Fruit fly (Drosophila melanogaster) whole organism, embryonic: ENCODE results near the gene CG3632.
A peak's percentile ranks its signal among the peaks of the same experiment; 100 is the strongest.

Experiments used
- Asciz ChIP-seq: fragments of 200-800 bp; sonication (Bioruptor generic); optimal IDR thresholded peaks from 2 replicates; lab custom pipeline; 2017; ENCODE audit warnings: missing biosample characterization, mild to moderate bottlenecking, missing genetic modification characterization, missing genetic modification reagents
- Atf3 ChIP-seq: fragments of 200-800 bp; sonication (Bioruptor generic); optimal IDR thresholded peaks from 3 replicates; lab custom pipeline; 2016; ENCODE audit warnings: missing biosample characterization, missing genetic modification characterization
- Atf6 ChIP-seq: fragments of 200-800 bp; sonication (Bioruptor generic); IDR thresholded peaks from 2 replicates; pipeline ENCODE4 v1.3.6; 2022; ENCODE audit warnings: missing biosample characterization, missing genetic modification characterization
- BEAF-32 ChIP-seq: fragments of 200-800 bp; sonication (Bioruptor generic); optimal IDR thresholded peaks from 3 replicates; lab custom pipeline; 2017; ENCODE audit warnings: missing biosample characterization, missing genetic modification characterization, mild to moderate bottlenecking, moderate library complexity, missing genetic modification reagents
- CG10274 ChIP-seq: fragments of 200-800 bp; sonication (Bioruptor generic); optimal IDR thresholded peaks from 3 replicates; lab custom pipeline; 2017; ENCODE audit warnings: missing biosample characterization, mild to moderate bottlenecking, missing genetic modification characterization
- CG10654 ChIP-seq: fragments of 200-800 bp; sonication (Bioruptor generic); optimal IDR thresholded peaks from 2 replicates; lab custom pipeline; 2016; ENCODE audit warnings: missing biosample characterization, missing genetic modification characterization
- CG12299 ChIP-seq: fragments of 200-800 bp; sonication (Bioruptor generic); optimal IDR thresholded peaks from 2 replicates; lab custom pipeline; 2018; ENCODE audit warnings: missing biosample characterization, mild to moderate bottlenecking, missing genetic modification characterization
- CG13894 ChIP-seq: fragments of 200-800 bp; sonication (Bioruptor generic); optimal IDR thresholded peaks from 3 replicates; lab custom pipeline; 2018; ENCODE audit warnings: missing biosample characterization, mild to moderate bottlenecking, missing genetic modification characterization, moderate library complexity
- CG14667 ChIP-seq: fragments of 200-800 bp; sonication (Bioruptor generic); IDR thresholded peaks from 2 replicates; pipeline ENCODE4 v1.3.6; 2022; ENCODE audit warnings: missing biosample characterization, missing genetic modification characterization
- CG16813 ChIP-seq: fragments of 200-800 bp; sonication (Bioruptor generic); IDR thresholded peaks from 3 replicates; pipeline ENCODE4 v1.3.6; 2022; ENCODE audit warnings: missing biosample characterization, missing genetic modification characterization; ENCODE audit not compliant: partially characterized antibody
- CG3281 ChIP-seq: fragments of 200-800 bp; sonication (Bioruptor generic); optimal IDR thresholded peaks from 3 replicates; lab custom pipeline; 2017; ENCODE audit warnings: missing biosample characterization, mild to moderate bottlenecking, missing genetic modification characterization
- CG4282 ChIP-seq: fragments of 200-800 bp; sonication (Bioruptor generic); optimal IDR thresholded peaks from 2 replicates; lab custom pipeline; 2016; ENCODE audit warnings: missing biosample characterization, missing genetic modification characterization
- CG6175 ChIP-seq: fragments of 200-800 bp; sonication (Bioruptor generic); IDR thresholded peaks from 3 replicates; pipeline ENCODE4 v1.3.6; 2022; ENCODE audit warnings: missing biosample characterization, missing genetic modification characterization
- CG6765 ChIP-seq: fragments of 200-800 bp; sonication (Bioruptor generic); optimal IDR thresholded peaks from 3 replicates; lab custom pipeline; 2017; ENCODE audit warnings: missing biosample characterization, mild to moderate bottlenecking, missing genetic modification characterization
- CG8388 ChIP-seq: fragments of 200-800 bp; sonication (Bioruptor generic); optimal IDR thresholded peaks from 2 replicates; lab custom pipeline; 2019; ENCODE audit warnings: missing biosample characterization, mild to moderate bottlenecking, missing genetic modification characterization, moderate library complexity
- CkIIα-i1 ChIP-seq: fragments of 200-800 bp; sonication (Bioruptor generic); IDR thresholded peaks from 2 replicates; pipeline ENCODE4 v1.3.6; 2022; ENCODE audit warnings: missing biosample characterization, missing genetic modification characterization
- Dad ChIP-seq: fragments of 200-800 bp; sonication (Bioruptor generic); optimal IDR thresholded peaks from 3 replicates; lab custom pipeline; 2016; ENCODE audit warnings: missing biosample characterization, missing genetic modification characterization
- Dp ChIP-seq: fragments of 200-800 bp; sonication (Bioruptor generic); optimal IDR thresholded peaks from 2 replicates; lab custom pipeline; 2018; ENCODE audit warnings: missing biosample characterization, mild to moderate bottlenecking, missing genetic modification characterization, moderate library complexity
- Elba2 ChIP-seq: fragments of 200-800 bp; sonication (Bioruptor generic); optimal IDR thresholded peaks from 3 replicates; lab custom pipeline; 2016; ENCODE audit warnings: missing biosample characterization, missing genetic modification characterization
- Hr3 ChIP-seq: fragments of 200-800 bp; sonication (Bioruptor generic); optimal IDR thresholded peaks from 3 replicates; lab custom pipeline; 2016; ENCODE audit warnings: missing biosample characterization, missing genetic modification characterization
- Lim3 ChIP-seq: fragments of 200-800 bp; sonication (Bioruptor generic); IDR thresholded peaks from 2 replicates; pipeline ENCODE4 v1.3.6; 2022; ENCODE audit warnings: missing biosample characterization, missing genetic modification characterization
- MESR4 ChIP-seq: fragments of 200-800 bp; sonication (Bioruptor generic); optimal IDR thresholded peaks from 2 replicates; lab custom pipeline; 2018; ENCODE audit warnings: missing biosample characterization, mild to moderate bottlenecking, missing genetic modification characterization, moderate library complexity
- Mes4 ChIP-seq: fragments of 200-800 bp; sonication (Bioruptor generic); optimal IDR thresholded peaks from 2 replicates; lab custom pipeline; 2016; ENCODE audit warnings: missing biosample characterization, missing genetic modification characterization
- Neu2 ChIP-seq: fragments of 200-800 bp; sonication (Bioruptor generic); optimal IDR thresholded peaks from 3 replicates; lab custom pipeline; 2016; ENCODE audit warnings: missing biosample characterization, missing genetic modification characterization, borderline replicate concordance
- Pdp1 ChIP-seq, 2 experiments: fragments of 200-800 bp; sonication (Bioruptor generic); optimal IDR thresholded peaks; 3 replicates each; lab custom pipeline; 2016; ENCODE audit warnings: missing biosample characterization in 2 of 2, missing genetic modification characterization in 2 of 2, mild to moderate bottlenecking in 1 of 2, moderate library complexity in 1 of 2
- Rx ChIP-seq: fragments of 200-800 bp; sonication (Bioruptor generic); IDR thresholded peaks from 2 replicates; pipeline ENCODE4 v1.3.6; 2022; ENCODE audit warnings: missing biosample characterization, missing genetic modification characterization
- Six4 ChIP-seq: fragments of 200-800 bp; sonication (Bioruptor generic); optimal IDR thresholded peaks from 2 replicates; lab custom pipeline; 2016; ENCODE audit warnings: missing biosample characterization, missing genetic modification characterization
- Sox102F ChIP-seq: fragments of 200-800 bp; sonication (Bioruptor generic); optimal IDR thresholded peaks from 2 replicates; lab custom pipeline; 2018; ENCODE audit warnings: missing biosample characterization, mild to moderate bottlenecking, missing genetic modification characterization, moderate library complexity
- Sry-β ChIP-seq: fragments of 200-800 bp; sonication (Bioruptor generic); optimal IDR thresholded peaks from 2 replicates; lab custom pipeline; 2018; ENCODE audit warnings: missing biosample characterization, mild to moderate bottlenecking, missing genetic modification characterization, moderate library complexity
- Xrp1 ChIP-seq: fragments of 200-800 bp; sonication (Bioruptor generic); IDR thresholded peaks from 2 replicates; pipeline ENCODE4 v1.3.6; 2022; ENCODE audit warnings: missing biosample characterization, missing genetic modification characterization
- ab ChIP-seq: fragments of 200-800 bp; sonication (Bioruptor generic); optimal IDR thresholded peaks from 2 replicates; lab custom pipeline; 2016; ENCODE audit warnings: missing biosample characterization, missing genetic modification characterization
- al ChIP-seq: fragments of 200-800 bp; sonication (Bioruptor generic); IDR thresholded peaks from 2 replicates; pipeline ENCODE4 v1.3.6; 2022; ENCODE audit warnings: missing biosample characterization, missing genetic modification characterization
- amos ChIP-seq: fragments of 200-800 bp; sonication (Bioruptor generic); IDR thresholded peaks from 2 replicates; pipeline ENCODE4 v1.3.6; 2022; ENCODE audit warnings: missing biosample characterization, missing genetic modification characterization; ENCODE audit not compliant: partially characterized antibody
- cad ChIP-seq: fragments of >200 bp; optimal IDR thresholded peaks from 2 replicates; lab custom pipeline; 2017; ENCODE audit warnings: missing biosample characterization, missing genetic modification characterization
- dm ChIP-seq: fragments of 200-800 bp; sonication (Bioruptor generic); optimal IDR thresholded peaks from 3 replicates; lab custom pipeline; 2016; ENCODE audit warnings: missing biosample characterization, missing genetic modification characterization
- fru ChIP-seq: fragments of >200 bp; optimal IDR thresholded peaks from 2 replicates; lab custom pipeline; 2017
- gro ChIP-seq: fragments of 200-800 bp; sonication (Bioruptor generic); optimal IDR thresholded peaks from 2 replicates; lab custom pipeline; 2016; ENCODE audit warnings: missing biosample characterization, missing genetic modification characterization
- kah ChIP-seq: fragments of 200-800 bp; sonication (Bioruptor generic); optimal IDR thresholded peaks from 2 replicates; lab custom pipeline; 2018; ENCODE audit warnings: missing biosample characterization, mild to moderate bottlenecking, missing genetic modification characterization
- klu ChIP-seq: fragments of 200-800 bp; sonication (Bioruptor generic); IDR thresholded peaks from 2 replicates; pipeline ENCODE4 v1.3.6; 2022; ENCODE audit warnings: missing biosample characterization, missing genetic modification characterization
- knrl ChIP-seq: fragments of 200-800 bp; sonication (Bioruptor generic); IDR thresholded peaks from 3 replicates; pipeline ENCODE4 v1.3.6; 2022; ENCODE audit warnings: missing biosample characterization, missing genetic modification characterization; ENCODE audit not compliant: partially characterized antibody
- mld ChIP-seq: fragments of 200-800 bp; sonication (Bioruptor generic); IDR thresholded peaks from 3 replicates; pipeline ENCODE4 v1.3.6; 2022; ENCODE audit warnings: missing biosample characterization, missing genetic modification characterization; ENCODE audit not compliant: partially characterized antibody
- org-1 ChIP-seq: fragments of 200-800 bp; sonication (Bioruptor generic); optimal IDR thresholded peaks from 2 replicates; lab custom pipeline; 2017; ENCODE audit warnings: missing biosample characterization, missing genetic modification characterization
- p53 ChIP-seq: fragments of 200-800 bp; sonication (Bioruptor generic); optimal IDR thresholded peaks from 2 replicates; lab custom pipeline; 2016; ENCODE audit warnings: missing biosample characterization, missing genetic modification characterization
- peb ChIP-seq: fragments of 200-800 bp; sonication (Bioruptor generic); IDR thresholded peaks from 2 replicates; pipeline ENCODE4 v1.3.6; 2022; ENCODE audit warnings: missing biosample characterization, missing genetic modification characterization
- pho ChIP-seq: fragments of 200-800 bp; sonication (Bioruptor generic); optimal IDR thresholded peaks from 2 replicates; lab custom pipeline; 2016; ENCODE audit warnings: missing biosample characterization, missing genetic modification characterization
- ro ChIP-seq: fragments of 200-800 bp; sonication (Bioruptor generic); IDR thresholded peaks from 2 replicates; pipeline ENCODE4 v1.3.6; 2022; ENCODE audit warnings: missing biosample characterization, missing genetic modification characterization
- slp2 ChIP-seq: fragments of 200-800 bp; sonication (Bioruptor generic); optimal IDR thresholded peaks from 2 replicates; lab custom pipeline; 2016; ENCODE audit warnings: missing biosample characterization, missing genetic modification characterization
- so ChIP-seq: fragments of 200-800 bp; sonication (Bioruptor generic); IDR thresholded peaks from 3 replicates; pipeline ENCODE4 v1.3.6; 2022; ENCODE audit warnings: missing biosample characterization, missing genetic modification characterization
- tio ChIP-seq: fragments of 200-800 bp; sonication (Bioruptor generic); optimal IDR thresholded peaks from 2 replicates; lab custom pipeline; 2017; ENCODE audit warnings: missing biosample characterization, missing genetic modification characterization, inconsistent platforms
- tup ChIP-seq: fragments of 200-800 bp; sonication (Bioruptor generic); optimal IDR thresholded peaks from 2 replicates; lab custom pipeline; 2016; ENCODE audit warnings: missing biosample characterization, mild to moderate bottlenecking, missing genetic modification characterization, moderate library complexity

CG3632 gene

dm6 chrX:16332615-16333288 lies 36.3 kb downstream of the CG3632 start (continued):
- TF ChIP-seq BEAF-32 (peak; percentile 25), Rx (GFP tag; lab: Robert Waterston, UW) (peak; percentile 85), Pdp1 (GFP tag; optimal IDR thresholded peaks at IDR 0.05; lab: Kevin White, UChicago) (peak; percentile 88 to 96), CG4282 (GFP tag; lab: Kevin White, UChicago) (peak; percentile 70), Neu2 (GFP tag; lab: Kevin White, UChicago) (peak; percentile 90), p53 (peak; percentile 81), CG6175 (peak; percentile 78; the same call in 2 of the 3 replicates), tio (GFP tag; lab: Kevin White, UChicago) (peak; percentile 95), ro (peak; percentile 82), dm (GFP tag; lab: Kevin White, UChicago) (peak; percentile 90), Elba2 (no peak), peb (GFP tag; lab: Robert Waterston, UW) (peak; percentile 82), mld (no peak), slp2 (GFP tag; lab: Kevin White, UChicago) (peak; percentile 95), CG8388 (GFP tag; lab: Kevin White, UChicago) (peak; percentile 96), Sox102F (GFP tag; lab: Kevin White, UChicago) (peak; percentile 95), CG6765 (GFP tag; lab: Kevin White, UChicago) (peak; percentile 94), so (peak; percentile 94), pho (peak; percentile 94), MESR4 (GFP tag; lab: Kevin White, UChicago) (peak; percentile 53), Atf3 (peak; percentile 90), Mes4 (GFP tag; lab: Kevin White, UChicago) (peak; percentile 96), Hr3 (GFP tag; lab: Kevin White, UChicago) (peak; percentile 90), Xrp1 (GFP tag; lab: Robert Waterston, UW) (peak; percentile 94), Asciz (peak; percentile 94), amos (GFP tag; lab: Robert Waterston, UW) (no peak), gro (GFP tag; lab: Kevin White, UChicago) (peak; percentile 97), Dad (GFP tag; lab: Kevin White, UChicago) (peak; percentile 94), Atf6 (GFP tag; lab: Robert Waterston, UW) (peak; percentile 94), cad (GFP tag; lab: Kevin White, UChicago) (no peak), Dp (GFP tag; lab: Kevin White, UChicago) (peak; percentile 11), tup (GFP tag; lab: Kevin White, UChicago) (peak; percentile 84), al (peak; percentile 90), CG14667 (peak; percentile 85), klu (GFP tag; lab: Robert Waterston, UW) (peak; percentile 84), CG16813 (no peak), CG12299 (tag; lab: Kevin White, UChicago) (peak; percentile 96), ab (GFP tag; lab: Kevin White, UChicago) (peak; percentile 85), CG3281 (GFP tag; lab: Kevin White, UChicago) (peak; percentile 97), Sry-β (GFP tag; lab: Kevin White, UChicago) (peak; percentile 69), CkIIα-i1 (no peak), org-1 (GFP tag; lab: Kevin White, UChicago) (peak; percentile 97), kah (GFP tag; lab: Kevin White, UChicago) (peak; percentile 93), CG13894 (tag; lab: Kevin White, UChicago) (peak; percentile 97), Six4 (GFP tag; lab: Kevin White, UChicago) (peak; percentile 92), CG10274 (GFP tag; lab: Kevin White, UChicago) (peak; percentile 89), fru (lab: Kevin White, UChicago) (no peak), Lim3 (GFP tag; lab: Robert Waterston, UW) (peak; percentile 80), knrl (GFP tag; lab: Robert Waterston, UW) (no peak), CG10654 (GFP tag; lab: Kevin White, UChicago) (peak; percentile 94)
